Fruit fly (Drosophila melanogaster) whole organism, prepupa: Measurements from ENCODE around the gene Gr64f.

ENCODE experiments used
- CG10669 ChIP-seq: fragments of 200-800 bp; sonication (Bioruptor generic); optimal IDR thresholded peaks from 3 replicates; lab custom pipeline; 2018; ENCODE audit warnings: missing biosample characterization, mild to moderate bottlenecking, missing genetic modification characterization, moderate library complexity
- CG34406 ChIP-seq: fragments of 200-800 bp; sonication (Bioruptor generic); optimal IDR thresholded peaks from 3 replicates; lab custom pipeline; 2016; ENCODE audit warnings: missing biosample characterization, missing genetic modification characterization
- CG3919 ChIP-seq: fragments of 200-800 bp; sonication (Bioruptor generic); optimal IDR thresholded peaks from 3 replicates; lab custom pipeline; 2016; ENCODE audit warnings: missing biosample characterization, missing genetic modification characterization
- CG6808 ChIP-seq: fragments of 200-800 bp; sonication (Bioruptor generic); optimal IDR thresholded peaks from 3 replicates; lab custom pipeline; 2017; ENCODE audit warnings: missing biosample characterization, missing genetic modification characterization, mild to moderate bottlenecking, moderate library complexity, missing genetic modification reagents
- achi ChIP-seq: fragments of 200-800 bp; sonication (Bioruptor generic); optimal IDR thresholded peaks from 3 replicates; lab custom pipeline; 2016; ENCODE audit warnings: missing biosample characterization, missing genetic modification characterization
- cyc ChIP-seq: fragments of 200-800 bp; sonication (Bioruptor generic); optimal IDR thresholded peaks from 3 replicates; lab custom pipeline; 2016; ENCODE audit warnings: missing biosample characterization, missing genetic modification characterization
- fkh ChIP-seq: fragments of 200-800 bp; sonication (Bioruptor generic); optimal IDR thresholded peaks from 3 replicates; lab custom pipeline; 2017; ENCODE audit warnings: missing biosample characterization, mild to moderate bottlenecking, missing genetic modification characterization, moderate library complexity

dm6 chr3L:4024464-4024863, 11.1 kb upstream of the Gr64f start:
- TF ChIP-seq CG3919: no peak
- no peak for TF ChIP-seq fkh (GFP tag; lab: Kevin White, UChicago)
- TF ChIP-seq CG10669 (GFP tag; lab: Kevin White, UChicago): no peak
- no peak for TF ChIP-seq achi (GFP tag; lab: Kevin White, UChicago)
- TF ChIP-seq CG34406 (GFP tag; lab: Kevin White, UChicago): no peak
- no peak for TF ChIP-seq cyc (GFP tag; lab: Kevin White, UChicago)
- TF ChIP-seq CG6808: no peak
